Fruit fly (Drosophila melanogaster): ENCODE results near the gene CG33920.

Gene CG33920

dm6 chr3R:31060708-31061625 lies 16.1 kb upstream of the CG33920 start, which contains the start of gene dco (continued):
- TF ChIP-seq crc (GFP tag; optimal IDR thresholded peaks at IDR 0.05) (no peak), CG18011 (GFP tag; optimal IDR thresholded peaks at IDR 0.05) (no peak), Bteb2 (GFP tag; optimal IDR thresholded peaks at IDR 0.05) (no peak), CG6254 (GFP tag; optimal IDR thresholded peaks at IDR 0.05) (no peak), stwl (tag; optimal IDR thresholded peaks at IDR 0.05) (peak; percentile 77), sens (GFP tag) (peak; percentile 84), BEAF-32 (GFP tag; optimal IDR thresholded peaks at IDR 0.05) (peak; percentile 41), CrebB (tag; optimal IDR thresholded peaks at IDR 0.05) (no peak), CTCF (GFP tag; optimal IDR thresholded peaks at IDR 0.05) (peak; percentile 100), CG34422 (GFP tag; IDR thresholded peaks at IDR 0.05) (peak; percentile 79; the same call in 2 of the 3 replicates), rib (GFP tag; IDR thresholded peaks at IDR 0.05) (peak; percentile 30; the same call in 1 of the 2 replicates), CG7745 (tag; optimal IDR thresholded peaks at IDR 0.05) (no peak), Ravus (GFP tag; IDR thresholded peaks at IDR 0.05) (no peak; the same call in 1 of the 2 replicates), tll (GFP tag; optimal IDR thresholded peaks at IDR 0.05) (peak in 1 of 2 experiments; percentile 27), CG7271 (tag; optimal IDR thresholded peaks at IDR 0.05) (no peak), nmo (GFP tag; optimal IDR thresholded peaks at IDR 0.05) (peak; percentile 73), CG1603 (tag; optimal IDR thresholded peaks at IDR 0.05) (peak; percentile 67), CG6272 (GFP tag; IDR thresholded peaks at IDR 0.05) (peak; percentile 53), run (tag; optimal IDR thresholded peaks at IDR 0.05) (peak; percentile 19), Ptx1 (GFP tag; IDR thresholded peaks at IDR 0.05) (peak; percentile 92), HmgZ (tag; optimal IDR thresholded peaks at IDR 0.05) (peak; percentile 29), luna (GFP tag; optimal IDR thresholded peaks at IDR 0.05) (peak; percentile 26), tx (GFP tag; optimal IDR thresholded peaks at IDR 0.05) (peak; percentile 32), Hand (GFP tag; optimal IDR thresholded peaks at IDR 0.05) (no peak), CG15011 (GFP tag; optimal IDR thresholded peaks at IDR 0.05) (no peak), az2 (GFP tag; optimal IDR thresholded peaks at IDR 0.05) (peak; percentile 79), ato (GFP tag; IDR thresholded peaks at IDR 0.05; ENCODE audit: partially characterized antibody) (0 out of 2 replicates have a peak, but pooled peaks have one; percentile 10), CG10462 (GFP tag; optimal IDR thresholded peaks at IDR 0.05) (no peak), grn (GFP tag; optimal IDR thresholded peaks at IDR 0.05) (no peak), ab (GFP tag; optimal IDR thresholded peaks at IDR 0.05) (no peak), CG9876 (GFP tag; optimal IDR thresholded peaks at IDR 0.05) (peak; percentile 91), Deaf1 (tag; optimal IDR thresholded peaks at IDR 0.05) (peak; percentile 20), CG11560 (tag; IDR thresholded peaks at IDR 0.05) (peak; percentile 83), psq (GFP tag; optimal IDR thresholded peaks at IDR 0.05) (no peak), lilli (GFP tag; optimal IDR thresholded peaks at IDR 0.05) (peak; percentile 72), esg (GFP tag; conservative IDR thresholded peaks at IDR 0.05) (peak; percentile 30), CG15479 (GFP tag; optimal IDR thresholded peaks at IDR 0.05) (no peak), gcm2 (GFP tag; optimal IDR thresholded peaks at IDR 0.05) (no peak), CG10431 (GFP tag; optimal IDR thresholded peaks at IDR 0.05) (no peak), cato (GFP tag; optimal IDR thresholded peaks at IDR 0.05; ENCODE audit: borderline replicate concordance) (no peak), CG4282 (GFP tag; optimal IDR thresholded peaks at IDR 0.05) (no peak), CG1529 (GFP tag; optimal IDR thresholded peaks at IDR 0.05) (no peak), inv (GFP tag; IDR thresholded peaks at IDR 0.05; ENCODE audit: partially characterized antibody) (0 out of 2 replicates have a peak, but pooled peaks have one; percentile 25), CG14667 (GFP tag; IDR thresholded peaks at IDR 0.05) (peak; percentile 88), dimm (GFP tag; IDR thresholded peaks at IDR 0.05) (no peak), CG1792 (GFP tag; optimal IDR thresholded peaks at IDR 0.05) (peak; percentile 30), mirr (GFP tag; optimal IDR thresholded peaks at IDR 0.05) (no peak), CG18599 (GFP tag; optimal IDR thresholded peaks at IDR 0.05) (peak; percentile 56), CG1602 (GFP tag; optimal IDR thresholded peaks at IDR 0.05) (peak; percentile 68)

All from whole organism, embryonic.